Fruit fly (Drosophila melanogaster): ENCODE measurements around the gene cDIP.

The cDIP gene

dm6 chr3R:21109712-21110111, 51.2 kb downstream of the cDIP start:
- TF ChIP-seq h (GFP tag; optimal IDR thresholded peaks at IDR 0.05) (no peak), dmrt93B (GFP tag; optimal IDR thresholded peaks at IDR 0.05) (no peak), woc (GFP tag; optimal IDR thresholded peaks at IDR 0.05) (no peak), tai (GFP tag; optimal IDR thresholded peaks at IDR 0.05) (no peak), GATAd (GFP tag; optimal IDR thresholded peaks at IDR 0.05) (no peak), CrebA (GFP tag; optimal IDR thresholded peaks at IDR 0.05; ENCODE audit: borderline replicate concordance) (no peak), rgr (GFP tag; optimal IDR thresholded peaks at IDR 0.05) (no peak), fru (GFP tag; optimal IDR thresholded peaks at IDR 0.05) (no peak), CG9705 (GFP tag; optimal IDR thresholded peaks at IDR 0.05) (no peak), Myc (optimal IDR thresholded peaks at IDR 0.05) (no peak), Sp1 (GFP tag; optimal IDR thresholded peaks at IDR 0.05) (no peak), OdsH (GFP tag; optimal IDR thresholded peaks at IDR 0.05) (no peak), jim (GFP tag; optimal IDR thresholded peaks at IDR 0.05) (no peak), br (GFP tag; optimal IDR thresholded peaks at IDR 0.05) (no peak), Rel (GFP tag; optimal IDR thresholded peaks at IDR 0.05) (no peak), Rel (tag; optimal IDR thresholded peaks at IDR 0.05) (no peak), dsf (GFP tag; optimal IDR thresholded peaks at IDR 0.05; ENCODE audit: borderline replicate concordance) (no peak)
